Worm (Caenorhabditis elegans) whole organism, L1 larva: ENCODE measurements around the gene Y51H4A.5.

Experiments
- aly-2 ChIP-seq: fragments of 150-350 bp; optimal IDR thresholded peaks from 2 replicates; lab custom pipeline; 2014; ENCODE audit warnings: missing biosample characterization, missing genetic modification characterization
- dpl-1 ChIP-seq, 3 experiments: fragments of 150-350 bp in 2 of 3; sonication (generic microtip) in 1 of 3; optimal IDR thresholded peaks; 2 replicates each; lab custom pipeline; 2014 to 2017; ENCODE audit warnings: missing biosample characterization in 3 of 3, missing genetic modification characterization in 3 of 3, missing genetic modification reagents in 3 of 3
- fos-1 ChIP-seq: fragments of 150-350 bp; optimal IDR thresholded peaks from 2 replicates; lab custom pipeline; 2014; ENCODE audit warnings: missing biosample characterization, missing genetic modification characterization
- lin-39 ChIP-seq: fragments of 150-350 bp; optimal IDR thresholded peaks from 2 replicates; lab custom pipeline; 2014; ENCODE audit warnings: missing biosample characterization, missing genetic modification reagents, missing genetic modification characterization
- mep-1 ChIP-seq: fragments of 150-350 bp; optimal IDR thresholded peaks from 2 replicates; lab custom pipeline; 2014; ENCODE audit warnings: missing biosample characterization, missing genetic modification characterization
- nhr-20 ChIP-seq: sonication (generic microtip); optimal IDR thresholded peaks from 2 replicates; lab custom pipeline; 2016; ENCODE audit warnings: mild to moderate bottlenecking, missing genetic modification characterization, missing compliant biosample characterization
- nhr-237 ChIP-seq: fragments of 150-350 bp; optimal IDR thresholded peaks from 2 replicates; lab custom pipeline; 2014; ENCODE audit warnings: missing biosample characterization, missing genetic modification characterization
- nhr-28 ChIP-seq: fragments of 150-350 bp; optimal IDR thresholded peaks from 2 replicates; lab custom pipeline; 2014; ENCODE audit warnings: missing biosample characterization, missing genetic modification characterization
- rnt-1 ChIP-seq: sonication (generic microtip); optimal IDR thresholded peaks from 2 replicates; lab custom pipeline; 2016; ENCODE audit warnings: mild to moderate bottlenecking, missing genetic modification characterization, moderate library complexity, missing compliant biosample characterization
- unc-62 ChIP-seq: fragments of 150-350 bp; optimal IDR thresholded peaks from 2 replicates; lab custom pipeline; 2014; ENCODE audit warnings: missing biosample characterization, missing genetic modification reagents, missing genetic modification characterization
- vab-15 ChIP-seq: sonication (generic microtip); optimal IDR thresholded peaks from 2 replicates; lab custom pipeline; 2017; ENCODE audit warnings: missing genotype, mild to moderate bottlenecking, missing genetic modification characterization, missing compliant biosample characterization
- zag-1 ChIP-seq: fragments of 150-350 bp; optimal IDR thresholded peaks from 2 replicates; lab custom pipeline; 2014; ENCODE audit warnings: missing biosample characterization, missing genetic modification characterization

DNA sequence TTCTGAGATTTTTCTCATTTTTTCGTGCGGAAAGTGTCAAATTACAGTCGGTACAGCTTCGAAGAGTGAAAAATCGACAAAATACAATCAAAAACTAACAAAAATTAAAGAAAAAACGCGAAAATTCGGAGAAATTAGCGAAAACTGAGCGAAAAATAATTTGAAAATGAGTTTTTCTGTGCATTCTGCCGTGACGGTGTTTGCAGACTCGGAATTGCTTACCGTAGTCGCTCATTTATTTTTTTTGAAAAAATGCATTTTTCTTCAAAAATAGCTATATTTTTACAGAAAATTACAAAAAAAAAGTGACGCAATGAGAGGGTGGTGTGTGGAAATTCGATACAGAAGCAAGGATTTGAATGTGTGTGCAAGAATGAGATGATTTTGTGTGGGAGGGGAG, 22.9 kb downstream of the Y51H4A.5 start:
- no peak for TF ChIP-seq nhr-20
- no peak for TF ChIP-seq rnt-1
- TF ChIP-seq nhr-237, result no peak
- no peak for TF ChIP-seq unc-62 (GFP tag; lab: Kevin White, UChicago)
- TF ChIP-seq vab-15, result no peak
- TF ChIP-seq lin-39 (tag; lab: Kevin White, UChicago), result no peak
- TF ChIP-seq zag-1 (tag; lab: Kevin White, UChicago), result no peak
- no peak for TF ChIP-seq mep-1
- TF ChIP-seq aly-2 (tag; lab: Kevin White, UChicago), result no peak
- no peak for TF ChIP-seq nhr-28
- TF ChIP-seq dpl-1 (GFP tag; optimal IDR thresholded peaks at IDR 0.05; lab: Kevin White, UChicago), result no peak
- no peak for TF ChIP-seq fos-1 (tag; lab: Kevin White, UChicago)
